Worm (Caenorhabditis elegans) whole organism, early embryonic: ENCODE data around the gene scl-2.

ENCODE experiments used
- aly-1 ChIP-seq: sonication (generic microtip); optimal IDR thresholded peaks from 2 replicates; lab custom pipeline; 2016; ENCODE audit warnings: missing genetic modification characterization, missing compliant biosample characterization
- ama-1 ChIP-seq: fragments of 150-350 bp; optimal IDR thresholded peaks from 2 replicates; lab custom pipeline; 2014
- ceh-13 ChIP-seq: fragments of 200-800 bp; sonication (Bioruptor generic); optimal IDR thresholded peaks from 2 replicates; lab custom pipeline; 2018; ENCODE audit warnings: mild to moderate bottlenecking, missing genetic modification characterization, missing compliant biosample characterization
- ets-7 ChIP-seq: sonication (generic microtip); optimal IDR thresholded peaks from 2 replicates; lab custom pipeline; 2016; ENCODE audit warnings: missing genotype, missing genetic modification characterization, missing compliant biosample characterization
- scrt-1 ChIP-seq: fragments of 200-800 bp; sonication (Bioruptor generic); IDR thresholded peaks from 2 replicates; pipeline ENCODE4 v1.3.6; 2022; ENCODE audit warnings: missing genetic modification characterization, missing compliant biosample characterization
- tbx-11 ChIP-seq: fragments of 200-800 bp; sonication (Bioruptor generic); IDR thresholded peaks from 2 replicates; pipeline ENCODE4 v1.3.6; 2022; ENCODE audit warnings: missing genetic modification characterization, missing compliant biosample characterization

- TF ChIP-seq ama-1 (lab: Kevin White, UChicago) (no peak), tbx-11 (GFP tag; lab: Robert Waterston, UW) (no peak), scrt-1 (GFP tag; lab: Robert Waterston, UW) (no peak), ceh-13 (GFP tag; lab: Kevin White, UChicago) (no peak), ets-7 (tag; lab: Kevin White, UChicago) (no peak), aly-1 (tag; lab: Kevin White, UChicago) (no peak)
Observed at ce11 chrIV:13025853-13026343, 31.6 kb upstream of the scl-2 start.
